Worm (Caenorhabditis elegans) whole organism, mixed stage, embryonic: ENCODE measurements around the gene col-175.

Experiments used
- M03D4.4 ChIP-seq: sonication (generic microtip); optimal IDR thresholded peaks from 2 replicates; lab custom pipeline; 2017; ENCODE audit warnings: mild to moderate bottlenecking, missing genetic modification characterization, missing compliant biosample characterization
- bed-3 ChIP-seq: fragments of 200-800 bp; sonication (Bioruptor generic); optimal IDR thresholded peaks from 3 replicates; lab custom pipeline; 2018; ENCODE audit warnings: mild to moderate bottlenecking, missing genetic modification characterization, moderate library complexity, missing compliant biosample characterization
- ceh-39 ChIP-seq: fragments of 150-350 bp; optimal IDR thresholded peaks from 2 replicates; lab custom pipeline; 2014; ENCODE audit warnings: missing biosample characterization, missing genetic modification characterization
- ceh-43 ChIP-seq: fragments of 200-800 bp; sonication (Bioruptor generic); optimal IDR thresholded peaks from 2 replicates; lab custom pipeline; 2018; ENCODE audit warnings: mild to moderate bottlenecking, missing genetic modification characterization, moderate library complexity, missing compliant biosample characterization
- ceh-83 ChIP-seq: fragments of 200-800 bp; sonication (Bioruptor generic); optimal IDR thresholded peaks from 2 replicates; lab custom pipeline; 2018; ENCODE audit warnings: mild to moderate bottlenecking, missing genetic modification characterization, missing compliant biosample characterization
- ces-1 ChIP-seq: fragments of 150-350 bp; optimal IDR thresholded peaks from 2 replicates; lab custom pipeline; 2014; ENCODE audit warnings: missing biosample characterization, missing genetic modification reagents, missing genetic modification characterization
- cnd-1 ChIP-seq: fragments of 200-800 bp; sonication (Bioruptor generic); optimal IDR thresholded peaks from 2 replicates; lab custom pipeline; 2018; ENCODE audit warnings: mild to moderate bottlenecking, missing genetic modification characterization, missing compliant biosample characterization
- drap-1 ChIP-seq: fragments of 200-800 bp; sonication (Bioruptor generic); optimal IDR thresholded peaks from 3 replicates; lab custom pipeline; 2018; ENCODE audit warnings: mild to moderate bottlenecking, missing genetic modification characterization, missing compliant biosample characterization
- elt-1 ChIP-seq: sonication (generic microtip); optimal IDR thresholded peaks from 2 replicates; lab custom pipeline; 2017; ENCODE audit warnings: missing genetic modification characterization, mild to moderate bottlenecking, missing compliant biosample characterization, antibody characterized with exemption, moderate library complexity, borderline replicate concordance; ENCODE audit not compliant: insufficient read depth
- elt-3 ChIP-seq: fragments of 150-350 bp; optimal IDR thresholded peaks from 2 replicates; lab custom pipeline; 2014; ENCODE audit warnings: missing biosample characterization, missing genetic modification characterization
- flh-1 ChIP-seq: fragments of 200-800 bp; sonication (Bioruptor generic); optimal IDR thresholded peaks from 2 replicates; lab custom pipeline; 2018; ENCODE audit warnings: mild to moderate bottlenecking, missing genetic modification characterization, moderate library complexity, missing compliant biosample characterization
- ham-2 ChIP-seq: fragments of 200-800 bp; sonication (Bioruptor generic); optimal IDR thresholded peaks from 2 replicates; lab custom pipeline; 2018; ENCODE audit warnings: mild to moderate bottlenecking, missing genetic modification characterization, missing compliant biosample characterization
- hlh-1 ChIP-seq: fragments of 150-350 bp; optimal IDR thresholded peaks from 2 replicates; lab custom pipeline; 2014; ENCODE audit warnings: missing biosample characterization, missing genetic modification reagents, missing genetic modification characterization
- lin-13 ChIP-seq: fragments of 150-350 bp; optimal IDR thresholded peaks from 2 replicates; lab custom pipeline; 2014; ENCODE audit warnings: missing biosample characterization, missing genetic modification characterization
- lin-32 ChIP-seq: fragments of 200-800 bp; sonication (Bioruptor generic); optimal IDR thresholded peaks from 2 replicates; lab custom pipeline; 2018; ENCODE audit warnings: mild to moderate bottlenecking, missing genetic modification characterization, missing compliant biosample characterization
- lsy-2 ChIP-seq: fragments of 150-350 bp; optimal IDR thresholded peaks from 2 replicates; lab custom pipeline; 2014; ENCODE audit warnings: missing biosample characterization, missing genetic modification characterization
- mab-5 ChIP-seq: fragments of 150-350 bp; optimal IDR thresholded peaks from 2 replicates; lab custom pipeline; 2014; ENCODE audit warnings: missing biosample characterization, missing genetic modification characterization
- mep-1 ChIP-seq: fragments of 150-350 bp; optimal IDR thresholded peaks from 2 replicates; lab custom pipeline; 2017; ENCODE audit warnings: missing biosample characterization, missing genetic modification reagents, missing genetic modification characterization, inconsistent platforms
- mls-2 ChIP-seq: sonication (generic microtip); optimal IDR thresholded peaks from 2 replicates; lab custom pipeline; 2016; ENCODE audit warnings: mild to moderate bottlenecking, missing genetic modification characterization, moderate library complexity, missing compliant biosample characterization
- nhr-12 ChIP-seq: fragments of 150-350 bp; optimal IDR thresholded peaks from 2 replicates; lab custom pipeline; 2014; ENCODE audit warnings: missing biosample characterization, missing genetic modification characterization
- nhr-2 ChIP-seq: fragments of 150-350 bp; optimal IDR thresholded peaks from 2 replicates; lab custom pipeline; 2014; ENCODE audit warnings: missing biosample characterization, missing genetic modification characterization
- nhr-237 ChIP-seq: fragments of 150-350 bp; optimal IDR thresholded peaks from 2 replicates; lab custom pipeline; 2014; ENCODE audit warnings: missing biosample characterization, missing genetic modification characterization
- nhr-28 ChIP-seq: fragments of 150-350 bp; optimal IDR thresholded peaks from 2 replicates; lab custom pipeline; 2014; ENCODE audit warnings: missing biosample characterization, missing genetic modification characterization
- nhr-76 ChIP-seq: sonication (generic microtip); optimal IDR thresholded peaks from 2 replicates; lab custom pipeline; 2017; ENCODE audit warnings: missing biosample characterization, missing genetic modification characterization
- sem-2 ChIP-seq: fragments of 200-800 bp; sonication (Bioruptor generic); optimal IDR thresholded peaks from 2 replicates; lab custom pipeline; 2018; ENCODE audit warnings: mild to moderate bottlenecking, missing genetic modification characterization, missing compliant biosample characterization
- snpc-4 ChIP-seq: fragments of 150-350 bp; optimal IDR thresholded peaks from 2 replicates; lab custom pipeline; 2014; ENCODE audit warnings: missing biosample characterization, missing genetic modification characterization
- sptf-1 ChIP-seq: sonication (generic microtip); optimal IDR thresholded peaks from 2 replicates; lab custom pipeline; 2017; ENCODE audit warnings: mild to moderate bottlenecking, missing genetic modification characterization, moderate library complexity, missing compliant biosample characterization
- unc-39 ChIP-seq: fragments of 150-350 bp; optimal IDR thresholded peaks from 2 replicates; lab custom pipeline; 2014; ENCODE audit warnings: missing biosample characterization, missing genetic modification characterization
- unc-62 ChIP-seq: fragments of 150-350 bp; optimal IDR thresholded peaks from 2 replicates; lab custom pipeline; 2014; ENCODE audit warnings: missing biosample characterization, missing genetic modification reagents, missing genetic modification characterization
- zip-8 ChIP-seq: fragments of 150-350 bp; optimal IDR thresholded peaks from 2 replicates; lab custom pipeline; 2014; ENCODE audit warnings: missing biosample characterization, missing genetic modification characterization

The col-175 gene

ce11 chrX:9234518-9234917 is at the start of gene col-175:
col-175 (minus strand) TSS chrX:9234618.
- TF ChIP-seq ceh-39 (tag; lab: Kevin White, UChicago), result no peak
- TF ChIP-seq flh-1 (GFP tag; lab: Kevin White, UChicago), result no peak
- no peak for TF ChIP-seq nhr-28 (tag; lab: Kevin White, UChicago)
- TF ChIP-seq, all 35 proteins: peak for 0

- TF ChIP-seq mls-2 (tag; lab: Kevin White, UChicago) (no peak), lsy-2 (tag; lab: Kevin White, UChicago) (no peak), nhr-12 (tag; lab: Kevin White, UChicago) (no peak), elt-1 (tag; lab: Kevin White, UChicago) (no peak), hlh-1 (tag; lab: Kevin White, UChicago) (no peak), zip-8 (no peak), M03D4.4 (tag; lab: Kevin White, UChicago) (no peak), cnd-1 (tag; lab: Kevin White, UChicago) (no peak), unc-39 (tag; lab: Kevin White, UChicago) (no peak)
These were observed 48.6 kb upstream of the col-175 start, which contains the start of gene B0416.11 for ce11 chrX:9283026-9283425. B0416.11 (minus strand) TSS chrX:9283126.

ce11 chrX:9278653-9279052 is 44.2 kb upstream of the col-175 start, which contains the start of gene B0416.4:
B0416.4 (plus strand) TSS chrX:9278953.
- TF ChIP-seq snpc-4, result no peak

ce11 chrX:9274574-9274973 is 40.2 kb upstream of the col-175 start, which contains the start of gene B0416.10:
B0416.10 (minus strand) TSS chrX:9274674.
- TF ChIP-seq nhr-237, result no peak
- no peak for TF ChIP-seq ham-2 (GFP tag; lab: Kevin White, UChicago)
- TF ChIP-seq ceh-43 (GFP tag; lab: Kevin White, UChicago), result no peak
- TF ChIP-seq ces-1 (GFP tag; lab: Kevin White, UChicago), result no peak
- no peak for TF ChIP-seq unc-62 (GFP tag; lab: Kevin White, UChicago)
- TF ChIP-seq cnd-1 (tag; lab: Kevin White, UChicago), result no peak
- no peak for TF ChIP-seq mls-2 (tag; lab: Kevin White, UChicago)
- no peak for TF ChIP-seq sem-2
- TF ChIP-seq zip-8, result no peak
- TF ChIP-seq nhr-76 (tag; lab: Kevin White, UChicago), result no peak
- no peak for TF ChIP-seq lsy-2 (tag; lab: Kevin White, UChicago)
- TF ChIP-seq elt-3 (tag; lab: Kevin White, UChicago), result no peak
- TF ChIP-seq ceh-39 (tag; lab: Kevin White, UChicago), result no peak

- TF ChIP-seq mep-1 (tag; lab: Kevin White, UChicago) (peak; percentile 11), mls-2 (tag; lab: Kevin White, UChicago) (no peak), elt-1 (tag; lab: Kevin White, UChicago) (peak; percentile 60)
These were observed 37.5 kb upstream of the col-175 start for ce11 chrX:9271886-9272285.

- TF ChIP-seq ceh-83 (GFP tag; lab: Kevin White, UChicago), result no peak
- no peak for TF ChIP-seq drap-1
- no peak for TF ChIP-seq mab-5 (tag; lab: Kevin White, UChicago)
- no peak for TF ChIP-seq snpc-4
- no peak for TF ChIP-seq lin-13 (tag; lab: Kevin White, UChicago)
- no peak for TF ChIP-seq mls-2 (tag; lab: Kevin White, UChicago)
- no peak for TF ChIP-seq nhr-12 (tag; lab: Kevin White, UChicago)
- TF ChIP-seq hlh-1 (tag; lab: Kevin White, UChicago), result no peak
- TF ChIP-seq lin-32 (GFP tag; lab: Kevin White, UChicago), result no peak
- no peak for TF ChIP-seq sptf-1 (tag; lab: Kevin White, UChicago)
- no peak for TF ChIP-seq ham-2 (GFP tag; lab: Kevin White, UChicago)
- no peak for TF ChIP-seq nhr-237
- TF ChIP-seq nhr-2 (tag; lab: Kevin White, UChicago), result no peak
- no peak for TF ChIP-seq bed-3 (GFP tag; lab: Kevin White, UChicago)
These were observed 36.3 kb upstream of the col-175 start, which contains the start of gene B0416.5 for ce11 chrX:9270753-9271152. B0416.5 (minus strand) TSS chrX:9270853.
